Fruit fly (Drosophila melanogaster) whole organism, embryonic: ENCODE measurements around the gene Mbs.

Experiments used
- Bgb ChIP-seq: fragments of 200-800 bp; sonication (Bioruptor generic); IDR thresholded peaks from 2 replicates; pipeline ENCODE4 v1.3.6; 2022; ENCODE audit warnings: missing biosample characterization, missing genetic modification characterization; ENCODE audit not compliant: partially characterized antibody
- CG10147 ChIP-seq: fragments of 200-800 bp; sonication (Bioruptor generic); optimal IDR thresholded peaks from 2 replicates; lab custom pipeline; 2019; ENCODE audit warnings: missing biosample characterization, mild to moderate bottlenecking, missing genetic modification characterization, moderate library complexity
- CG10431 ChIP-seq: fragments of 200-800 bp; sonication (Bioruptor generic); optimal IDR thresholded peaks from 3 replicates; lab custom pipeline; 2018; ENCODE audit warnings: missing biosample characterization, mild to moderate bottlenecking, missing genetic modification characterization
- CG13287 ChIP-seq: fragments of 200-800 bp; sonication (Bioruptor generic); IDR thresholded peaks from 2 replicates; pipeline ENCODE4 v1.3.6; 2022; ENCODE audit warnings: missing biosample characterization, missing genetic modification characterization; ENCODE audit not compliant: partially characterized antibody
- CG13894 ChIP-seq: fragments of 200-800 bp; sonication (Bioruptor generic); optimal IDR thresholded peaks from 3 replicates; lab custom pipeline; 2018; ENCODE audit warnings: missing biosample characterization, mild to moderate bottlenecking, missing genetic modification characterization, moderate library complexity
- CG14667 ChIP-seq: fragments of 200-800 bp; sonication (Bioruptor generic); IDR thresholded peaks from 2 replicates; pipeline ENCODE4 v1.3.6; 2022; ENCODE audit warnings: missing biosample characterization, missing genetic modification characterization
- CG15514 ChIP-seq: fragments of 200-800 bp; sonication (Bioruptor generic); optimal IDR thresholded peaks from 3 replicates; lab custom pipeline; 2017; ENCODE audit warnings: missing biosample characterization, missing genetic modification characterization, mild to moderate bottlenecking, moderate library complexity, missing genetic modification reagents
- CG16863 ChIP-seq: fragments of 200-800 bp; sonication (Bioruptor generic); optimal IDR thresholded peaks from 3 replicates; lab custom pipeline; 2016; ENCODE audit warnings: missing biosample characterization, missing genetic modification characterization
- CG17829 ChIP-seq: fragments of 200-800 bp; optimal IDR thresholded peaks from 2 replicates; lab custom pipeline; 2019; ENCODE audit warnings: missing biosample characterization, mild to moderate bottlenecking, missing genetic modification characterization, moderate library complexity
- CG18262 ChIP-seq: fragments of 200-800 bp; optimal IDR thresholded peaks from 3 replicates; lab custom pipeline; 2019; ENCODE audit warnings: missing biosample characterization, mild to moderate bottlenecking, missing genetic modification characterization, moderate library complexity
- CG2875 ChIP-seq: fragments of 200-800 bp; sonication (Bioruptor generic); optimal IDR thresholded peaks from 2 replicates; lab custom pipeline; 2017; ENCODE audit warnings: missing biosample characterization, mild to moderate bottlenecking, missing genetic modification characterization, missing genetic modification reagents
- CG31441 ChIP-seq: fragments of 200-800 bp; sonication (Bioruptor generic); IDR thresholded peaks from 2 replicates; pipeline ENCODE4 v1.3.6; 2022; ENCODE audit warnings: missing biosample characterization, missing genetic modification characterization
- CG6272 ChIP-seq: fragments of 200-800 bp; sonication (Bioruptor generic); IDR thresholded peaks from 2 replicates; pipeline ENCODE4 v1.3.6; 2022; ENCODE audit warnings: missing biosample characterization, missing genetic modification characterization
- CG7271 ChIP-seq: fragments of 200-800 bp; sonication (Bioruptor generic); optimal IDR thresholded peaks from 2 replicates; lab custom pipeline; 2018; ENCODE audit warnings: missing biosample characterization, mild to moderate bottlenecking, missing genetic modification characterization, moderate library complexity
- CG7839 ChIP-seq: fragments of 200-800 bp; sonication (Bioruptor generic); optimal IDR thresholded peaks from 3 replicates; lab custom pipeline; 2018; ENCODE audit warnings: missing biosample characterization, mild to moderate bottlenecking, missing genetic modification characterization, moderate library complexity
- CoRest ChIP-seq: fragments of 200-800 bp; sonication (Bioruptor generic); optimal IDR thresholded peaks from 3 replicates; lab custom pipeline; 2018; ENCODE audit warnings: missing biosample characterization, mild to moderate bottlenecking, missing genetic modification characterization, moderate library complexity
- Dip3 ChIP-seq: fragments of 200-800 bp; sonication (Bioruptor generic); optimal IDR thresholded peaks from 3 replicates; lab custom pipeline; 2016; ENCODE audit warnings: missing biosample characterization, missing genetic modification characterization
- Gug ChIP-seq: fragments of 200-800 bp; sonication (Bioruptor generic); IDR thresholded peaks from 4 replicates; pipeline ENCODE4 v1.3.6; 2022; ENCODE audit warnings: missing biosample characterization, missing genetic modification characterization
- HHEX ChIP-seq: fragments of 200-800 bp; sonication (Bioruptor generic); optimal IDR thresholded peaks from 3 replicates; lab custom pipeline; 2017; ENCODE audit warnings: missing biosample characterization, mild to moderate bottlenecking, missing genetic modification characterization, missing genetic modification reagents
- HmgZ ChIP-seq: fragments of 200-800 bp; sonication (Bioruptor generic); optimal IDR thresholded peaks from 2 replicates; lab custom pipeline; 2018; ENCODE audit warnings: missing biosample characterization, mild to moderate bottlenecking, missing genetic modification characterization
- Hmx ChIP-seq: fragments of 200-800 bp; sonication (Bioruptor generic); optimal IDR thresholded peaks from 2 replicates; lab custom pipeline; 2016; ENCODE audit warnings: missing biosample characterization, missing genetic modification characterization
- Hr39 ChIP-seq: fragments of >200 bp; optimal IDR thresholded peaks from 2 replicates; lab custom pipeline; 2017
- Lpt ChIP-seq: fragments of >200 bp; optimal IDR thresholded peaks from 2 replicates; lab custom pipeline; 2018; ENCODE audit warnings: missing biosample characterization, missing genetic modification characterization
- MTF-1 ChIP-seq: fragments of 200-800 bp; sonication (Bioruptor generic); optimal IDR thresholded peaks from 2 replicates; lab custom pipeline; 2018; ENCODE audit warnings: missing biosample characterization, mild to moderate bottlenecking, missing genetic modification characterization, borderline replicate concordance
- Ssrp ChIP-seq: fragments of 200-800 bp; sonication (Bioruptor generic); optimal IDR thresholded peaks from 2 replicates; lab custom pipeline; 2018; ENCODE audit warnings: missing biosample characterization, mild to moderate bottlenecking, missing genetic modification characterization, moderate library complexity
- Stat92E ChIP-seq, 3 experiments: fragments of >200 bp in 2 of 3; fragments of 200-800 bp in 1 of 3; sonication (Bioruptor generic) in 1 of 3; optimal IDR thresholded peaks; 2 replicates each; lab custom pipeline; 2017 to 2019; ENCODE audit warnings: missing biosample characterization in 3 of 3, missing genetic modification characterization in 3 of 3, mild to moderate bottlenecking in 1 of 3, moderate library complexity in 1 of 3
- Xrp1 ChIP-seq: fragments of 200-800 bp; sonication (Bioruptor generic); IDR thresholded peaks from 2 replicates; pipeline ENCODE4 v1.3.6; 2022; ENCODE audit warnings: missing biosample characterization, missing genetic modification characterization
- abd-A ChIP-seq: fragments of 200-800 bp; sonication (Bioruptor generic); optimal IDR thresholded peaks from 3 replicates; lab custom pipeline; 2019; ENCODE audit warnings: missing biosample characterization, mild to moderate bottlenecking, missing genetic modification characterization, moderate library complexity
- ase ChIP-seq: fragments of 200-800 bp; sonication (Bioruptor generic); IDR thresholded peaks from 3 replicates; pipeline ENCODE4 v1.3.6; 2022; ENCODE audit warnings: missing biosample characterization, missing genetic modification characterization
- chif ChIP-seq, 2 experiments: fragments of 200-800 bp; sonication (Bioruptor generic); optimal IDR thresholded peaks; 3 replicates each; lab custom pipeline; 2016; ENCODE audit warnings: missing biosample characterization in 2 of 2, missing genetic modification characterization in 2 of 2
- disco-r ChIP-seq: fragments of 200-800 bp; sonication (Bioruptor generic); optimal IDR thresholded peaks from 2 replicates; lab custom pipeline; 2016; ENCODE audit warnings: missing biosample characterization, missing genetic modification characterization
- dmrt99B ChIP-seq: fragments of 200-800 bp; sonication (Bioruptor generic); optimal IDR thresholded peaks from 2 replicates; lab custom pipeline; 2018; ENCODE audit warnings: missing biosample characterization, mild to moderate bottlenecking, missing genetic modification characterization, moderate library complexity
- eyg ChIP-seq: fragments of 200-800 bp; sonication (Bioruptor generic); optimal IDR thresholded peaks from 3 replicates; lab custom pipeline; 2016; ENCODE audit warnings: missing biosample characterization, missing genetic modification characterization
- gcm2 ChIP-seq: fragments of 200-800 bp; sonication (Bioruptor generic); optimal IDR thresholded peaks from 2 replicates; lab custom pipeline; 2016; ENCODE audit warnings: missing biosample characterization, missing genetic modification characterization
- gsb-n ChIP-seq: fragments of 200-800 bp; sonication (Bioruptor generic); optimal IDR thresholded peaks from 3 replicates; lab custom pipeline; 2018; ENCODE audit warnings: missing biosample characterization, mild to moderate bottlenecking, missing genetic modification characterization
- her ChIP-seq: fragments of 200-800 bp; sonication (Bioruptor generic); optimal IDR thresholded peaks from 2 replicates; lab custom pipeline; 2016; ENCODE audit warnings: missing biosample characterization, missing genetic modification characterization
- hkb ChIP-seq, 2 experiments: fragments of 200-800 bp in 1 of 2; fragments of >200 bp in 1 of 2; sonication (Bioruptor generic) in 1 of 2; IDR thresholded peaks in 1 of 2; optimal IDR thresholded peaks in 1 of 2; 2 replicates each; pipeline versions ENCODE4 v1.3.6 to Lab custom; 2017 to 2022; ENCODE audit warnings: missing biosample characterization in 1 of 2, missing genetic modification characterization in 1 of 2
- kni ChIP-seq: fragments of 200-800 bp; sonication (Bioruptor generic); optimal IDR thresholded peaks from 3 replicates; lab custom pipeline; 2017; ENCODE audit warnings: mild to moderate bottlenecking, missing biosample characterization, missing genetic modification reagents, missing genetic modification characterization
- lola ChIP-seq, 3 experiments: fragments of >200 bp in 2 of 3; fragments of 200-800 bp in 1 of 3; sonication (Bioruptor generic) in 1 of 3; optimal IDR thresholded peaks; 2 replicates each; lab custom pipeline; 2017 to 2019; ENCODE audit warnings: missing biosample characterization in 3 of 3, missing genetic modification characterization in 3 of 3, mild to moderate bottlenecking in 1 of 3, moderate library complexity in 1 of 3
- nmo ChIP-seq: fragments of 200-800 bp; sonication (Bioruptor generic); optimal IDR thresholded peaks from 2 replicates; lab custom pipeline; 2018; ENCODE audit warnings: missing biosample characterization, mild to moderate bottlenecking, missing genetic modification characterization, moderate library complexity
- sd ChIP-seq: fragments of 200-800 bp; sonication (Bioruptor generic); optimal IDR thresholded peaks from 3 replicates; lab custom pipeline; 2018; ENCODE audit warnings: missing biosample characterization, mild to moderate bottlenecking, missing genetic modification characterization, moderate library complexity
- sens ChIP-seq: fragments of 200-800 bp; sonication (Bioruptor generic); peaks from one replicate; lab custom pipeline; 2016; ENCODE audit warnings: missing biosample characterization, missing genetic modification characterization
- sisA ChIP-seq: fragments of 200-800 bp; sonication (Bioruptor generic); IDR thresholded peaks from 2 replicates; pipeline ENCODE4 v1.3.6; 2022; ENCODE audit warnings: missing biosample characterization, missing genetic modification characterization
- sob ChIP-seq: fragments of 200-800 bp; sonication (Bioruptor generic); IDR thresholded peaks from 2 replicates; pipeline ENCODE4 v1.3.6; 2022; ENCODE audit warnings: missing biosample characterization, missing genetic modification characterization
- tll ChIP-seq, 2 experiments: fragments of 200-800 bp in 1 of 2; fragments of >200 bp in 1 of 2; sonication (Bioruptor generic) in 1 of 2; optimal IDR thresholded peaks; 2 replicates each; lab custom pipeline; 2017 to 2019; ENCODE audit warnings: missing biosample characterization in 2 of 2, missing genetic modification characterization in 2 of 2, mild to moderate bottlenecking in 1 of 2, moderate library complexity in 1 of 2
- wor ChIP-seq: fragments of 200-800 bp; sonication (Bioruptor generic); IDR thresholded peaks from 2 replicates; pipeline ENCODE4 v1.3.6; 2022; ENCODE audit warnings: missing biosample characterization, missing genetic modification characterization

Gene Mbs

DNA sequence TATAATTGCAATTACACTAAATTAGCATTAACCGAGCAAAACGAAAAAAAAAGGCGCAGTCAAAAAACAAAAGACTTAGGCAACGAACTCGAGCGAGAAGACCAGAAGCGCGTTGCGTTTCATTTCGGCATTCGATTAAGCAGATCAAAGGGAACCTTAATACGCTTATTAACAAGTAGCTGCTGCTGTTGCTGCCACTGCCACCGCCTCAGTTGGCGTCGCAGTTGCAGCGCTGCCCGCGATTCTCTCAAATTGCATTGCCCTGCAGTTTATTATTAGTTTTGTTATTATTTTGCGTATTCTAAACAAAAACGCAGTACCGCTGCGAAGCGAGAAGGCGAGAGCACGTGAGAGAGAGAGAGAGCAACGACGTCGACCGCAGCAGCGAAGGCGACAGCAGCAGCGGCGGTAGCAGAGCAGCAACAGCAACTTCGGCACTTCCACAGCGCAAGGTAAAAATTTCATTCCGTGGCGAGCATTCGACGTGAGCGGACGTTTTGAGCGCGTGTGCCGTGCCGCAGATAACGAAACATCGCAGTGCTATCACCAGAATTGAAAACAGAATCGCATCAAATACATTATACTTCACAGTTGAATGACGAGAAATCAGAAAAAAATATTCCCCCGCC lies 28.6 kb upstream of the Mbs start, which contains the start of gene Notum (continued):
- TF ChIP-seq tll (GFP tag; optimal IDR thresholded peaks at IDR 0.05; lab: Kevin White, UChicago) (no peak), CG17829 (tag; lab: Kevin White, UChicago) (no peak), Stat92E (GFP tag; optimal IDR thresholded peaks at IDR 0.05; lab: Kevin White, UChicago) (peak in 1 of 3 experiments; percentile 63), Xrp1 (GFP tag; lab: Robert Waterston, UW) (0 out of 2 replicates have a peak, but pooled peaks have one; percentile 4), sens (peak; percentile 84), eyg (GFP tag; lab: Kevin White, UChicago) (no peak), CG7271 (tag; lab: Kevin White, UChicago) (peak; percentile 17), Gug (GFP tag; lab: Robert Waterston, UW) (no peak), ase (GFP tag; lab: Robert Waterston, UW) (no peak), her (GFP tag; lab: Kevin White, UChicago) (no peak), HmgZ (tag; lab: Kevin White, UChicago) (no peak), sob (GFP tag; lab: Robert Waterston, UW) (0 out of 2 replicates have a peak, but pooled peaks have one; percentile 11), CG6272 (GFP tag; lab: Robert Waterston, UW) (0 out of 2 replicates have a peak, but pooled peaks have one; percentile 13), Hmx (GFP tag; lab: Kevin White, UChicago) (no peak), Hr39 (lab: Kevin White, UChicago) (no peak), wor (GFP tag; lab: Robert Waterston, UW) (no peak), Bgb (GFP tag; lab: Robert Waterston, UW) (peak; percentile 57; the same call in 1 of the 2 replicates), CG10147 (GFP tag; lab: Kevin White, UChicago) (no peak), chif (GFP tag; optimal IDR thresholded peaks at IDR 0.05; lab: Kevin White, UChicago) (no peak), Dip3 (no peak), CG16863 (GFP tag; lab: Kevin White, UChicago) (peak; percentile 11), sd (peak; percentile 0), MTF-1 (GFP tag; lab: Kevin White, UChicago) (peak; percentile 13)

DNA sequence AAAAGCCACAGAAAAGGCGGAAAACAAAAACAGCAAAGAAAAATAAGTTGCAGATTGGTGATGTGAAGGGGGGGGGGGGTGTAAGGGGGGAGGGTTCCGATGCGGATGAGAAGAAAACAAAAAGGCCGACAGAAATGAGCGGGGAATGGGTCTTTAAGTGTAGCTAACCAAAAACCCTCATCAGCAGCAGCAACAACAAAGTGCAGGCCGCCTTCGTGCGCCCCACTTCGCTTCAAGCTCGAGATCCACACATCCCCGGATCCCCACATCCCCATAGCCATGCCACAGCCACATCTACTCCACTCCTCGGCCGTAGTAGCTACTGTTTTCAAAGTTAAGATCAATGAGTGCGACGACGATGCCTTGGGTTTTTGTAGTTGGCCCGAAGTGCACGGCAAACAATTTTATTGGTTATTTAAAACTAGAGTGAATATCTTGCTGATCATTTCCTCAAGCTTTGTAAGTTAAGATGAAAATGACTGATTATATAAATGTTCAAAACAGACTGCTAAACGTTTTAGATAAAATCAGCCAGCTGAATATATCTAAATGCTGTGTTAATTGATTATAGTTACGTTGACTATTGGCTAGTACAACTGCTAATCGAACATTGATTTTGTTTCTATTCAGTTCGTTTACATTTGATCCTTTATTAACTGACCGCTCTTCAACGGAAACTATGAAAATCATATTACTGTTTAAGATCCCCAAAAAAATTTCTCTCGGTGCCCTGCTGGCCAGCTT lies 27.3 kb upstream of the Mbs start:
- TF ChIP-seq CG13894 (no peak), CG10431 (GFP tag; lab: Kevin White, UChicago) (no peak), gsb-n (tag; lab: Kevin White, UChicago) (no peak), nmo (GFP tag; lab: Kevin White, UChicago) (peak; percentile 35), hkb (optimal IDR thresholded peaks at IDR 0.05; lab: Kevin White, UChicago) (no peak), hkb (GFP tag; IDR thresholded peaks at IDR 0.05; lab: Robert Waterston, UW) (no peak), sisA (GFP tag; lab: Robert Waterston, UW) (no peak), abd-A (tag; lab: Kevin White, UChicago) (no peak), CG14667 (GFP tag; lab: Robert Waterston, UW) (no peak), CG15514 (no peak), dmrt99B (tag; lab: Kevin White, UChicago) (peak; percentile 27), lola (GFP tag; optimal IDR thresholded peaks at IDR 0.05; lab: Kevin White, UChicago) (peak in 1 of 3 experiments; percentile 39), CG7839 (peak; percentile 3), gcm2 (no peak), HHEX (GFP tag; lab: Kevin White, UChicago) (no peak), CoRest (no peak), CG18262 (tag; lab: Kevin White, UChicago) (peak; percentile 56), Lpt (no peak), CG2875 (GFP tag; lab: Kevin White, UChicago) (peak; percentile 10), kni (GFP tag; lab: Kevin White, UChicago) (no peak), Ssrp (tag; lab: Kevin White, UChicago) (peak; percentile 13), disco-r (GFP tag; lab: Kevin White, UChicago) (no peak), CG13287 (GFP tag; lab: Robert Waterston, UW) (no peak), CG31441 (GFP tag; lab: Robert Waterston, UW) (0 out of 2 replicates have a peak, but pooled peaks have one; percentile 25)
